Fruit fly (Drosophila melanogaster) whole organism, embryonic: ENCODE measurements around the gene CG9928.

Experiments used
- Adf1 ChIP-seq: fragments of 200-800 bp; sonication (Bioruptor generic); IDR thresholded peaks from 2 replicates; pipeline ENCODE4 v1.3.6; 2022; ENCODE audit warnings: missing biosample characterization, missing genetic modification characterization
- B-H1 ChIP-seq: fragments of 200-800 bp; sonication (Bioruptor generic); IDR thresholded peaks from 3 replicates; pipeline ENCODE4 v1.3.6; 2022; ENCODE audit warnings: missing biosample characterization, missing genetic modification characterization
- CG11504 ChIP-seq: fragments of 200-800 bp; sonication (Bioruptor generic); optimal IDR thresholded peaks from 3 replicates; lab custom pipeline; 2019; ENCODE audit warnings: missing biosample characterization, mild to moderate bottlenecking, missing genetic modification characterization, moderate library complexity
- CG13287 ChIP-seq: fragments of 200-800 bp; sonication (Bioruptor generic); IDR thresholded peaks from 2 replicates; pipeline ENCODE4 v1.3.6; 2022; ENCODE audit warnings: missing biosample characterization, missing genetic modification characterization; ENCODE audit not compliant: partially characterized antibody
- CG1603 ChIP-seq: fragments of 200-800 bp; sonication (Bioruptor generic); optimal IDR thresholded peaks from 2 replicates; lab custom pipeline; 2019; ENCODE audit warnings: missing biosample characterization, mild to moderate bottlenecking, missing genetic modification characterization, moderate library complexity
- CG1647 ChIP-seq: fragments of 200-800 bp; sonication (Bioruptor generic); optimal IDR thresholded peaks from 3 replicates; lab custom pipeline; 2016; ENCODE audit warnings: missing biosample characterization, missing genetic modification characterization
- CG17361 ChIP-seq: fragments of 200-800 bp; sonication (Bioruptor generic); IDR thresholded peaks from 3 replicates; pipeline ENCODE4 v1.3.6; 2022; ENCODE audit warnings: missing biosample characterization, missing genetic modification characterization
- CG18262 ChIP-seq: fragments of 200-800 bp; optimal IDR thresholded peaks from 3 replicates; lab custom pipeline; 2019; ENCODE audit warnings: missing biosample characterization, mild to moderate bottlenecking, missing genetic modification characterization, moderate library complexity
- CG1832 ChIP-seq: fragments of 200-800 bp; sonication (Bioruptor generic); optimal IDR thresholded peaks from 2 replicates; lab custom pipeline; 2017; ENCODE audit warnings: missing biosample characterization, mild to moderate bottlenecking, missing genetic modification characterization, inconsistent platforms
- CG18599 ChIP-seq: fragments of 200-800 bp; sonication (Bioruptor generic); optimal IDR thresholded peaks from 3 replicates; lab custom pipeline; 2017; ENCODE audit warnings: missing biosample characterization, missing genetic modification characterization, mild to moderate bottlenecking, moderate library complexity, missing genetic modification reagents
- CG31365 ChIP-seq: fragments of 200-800 bp; sonication (Bioruptor generic); optimal IDR thresholded peaks from 2 replicates; lab custom pipeline; 2018; ENCODE audit warnings: missing biosample characterization, mild to moderate bottlenecking, missing genetic modification characterization
- CG32532 ChIP-seq: fragments of 200-800 bp; sonication (Bioruptor generic); IDR thresholded peaks from 2 replicates; pipeline ENCODE4 v1.3.6; 2022; ENCODE audit warnings: missing biosample characterization, missing genetic modification characterization
- CG33213 ChIP-seq: fragments of 200-800 bp; sonication (Bioruptor generic); optimal IDR thresholded peaks from 3 replicates; lab custom pipeline; 2016; ENCODE audit warnings: missing biosample characterization, missing genetic modification characterization
- CG33557 ChIP-seq: fragments of 200-800 bp; sonication (Bioruptor generic); optimal IDR thresholded peaks from 2 replicates; lab custom pipeline; 2019; ENCODE audit warnings: missing biosample characterization, mild to moderate bottlenecking, missing genetic modification characterization, moderate library complexity
- CG4404 ChIP-seq: fragments of 200-800 bp; sonication (Bioruptor generic); IDR thresholded peaks from 2 replicates; pipeline ENCODE4 v1.3.6; 2022; ENCODE audit warnings: missing biosample characterization, missing genetic modification characterization
- CG4730 ChIP-seq: fragments of 200-800 bp; sonication (Bioruptor generic); IDR thresholded peaks from 2 replicates; pipeline ENCODE4 v1.3.6; 2022; ENCODE audit warnings: missing biosample characterization, missing genetic modification characterization
- CG5245 ChIP-seq: fragments of 200-800 bp; sonication (Bioruptor generic); optimal IDR thresholded peaks from 3 replicates; lab custom pipeline; 2016; ENCODE audit warnings: missing biosample characterization, missing genetic modification characterization
- CG6254 ChIP-seq: fragments of 200-800 bp; sonication (Bioruptor generic); optimal IDR thresholded peaks from 3 replicates; lab custom pipeline; 2017; ENCODE audit warnings: mild to moderate bottlenecking, missing biosample characterization, missing genetic modification reagents, missing genetic modification characterization
- CG6654 ChIP-seq: fragments of 200-800 bp; sonication (Bioruptor generic); optimal IDR thresholded peaks from 2 replicates; lab custom pipeline; 2017; ENCODE audit warnings: missing biosample characterization, mild to moderate bottlenecking, missing genetic modification characterization
- CG7556 ChIP-seq: fragments of 200-800 bp; sonication (Bioruptor generic); optimal IDR thresholded peaks from 2 replicates; lab custom pipeline; 2017; ENCODE audit warnings: missing biosample characterization, mild to moderate bottlenecking, missing genetic modification characterization
- CG7745 ChIP-seq: fragments of 200-800 bp; sonication (Bioruptor generic); optimal IDR thresholded peaks from 2 replicates; lab custom pipeline; 2018; ENCODE audit warnings: missing biosample characterization, mild to moderate bottlenecking, missing genetic modification characterization, moderate library complexity
- CG8924 ChIP-seq: fragments of 200-800 bp; optimal IDR thresholded peaks from 3 replicates; lab custom pipeline; 2019; ENCODE audit warnings: missing biosample characterization, mild to moderate bottlenecking, missing genetic modification characterization, moderate library complexity
- Dad ChIP-seq: fragments of 200-800 bp; sonication (Bioruptor generic); optimal IDR thresholded peaks from 3 replicates; lab custom pipeline; 2016; ENCODE audit warnings: missing biosample characterization, missing genetic modification characterization
- Doc2 ChIP-seq: fragments of 200-800 bp; sonication (Bioruptor generic); IDR thresholded peaks from 2 replicates; pipeline ENCODE4 v1.3.6; 2022; ENCODE audit warnings: missing biosample characterization, missing genetic modification characterization
- HLHmδ ChIP-seq: fragments of 200-800 bp; sonication (Bioruptor generic); optimal IDR thresholded peaks from 2 replicates; lab custom pipeline; 2018; ENCODE audit warnings: missing biosample characterization, mild to moderate bottlenecking, missing genetic modification characterization, moderate library complexity
- Hr39 ChIP-seq: fragments of >200 bp; optimal IDR thresholded peaks from 2 replicates; lab custom pipeline; 2017
- Mad ChIP-seq: fragments of 200-800 bp; sonication (Bioruptor generic); optimal IDR thresholded peaks from 2 replicates; lab custom pipeline; 2016; ENCODE audit warnings: missing biosample characterization, missing genetic modification characterization
- Pdp1 ChIP-seq, 2 experiments: fragments of 200-800 bp; sonication (Bioruptor generic); optimal IDR thresholded peaks; 3 replicates each; lab custom pipeline; 2016; ENCODE audit warnings: missing biosample characterization in 2 of 2, missing genetic modification characterization in 2 of 2, mild to moderate bottlenecking in 1 of 2, moderate library complexity in 1 of 2
- Ravus ChIP-seq: fragments of 200-800 bp; sonication (Bioruptor generic); IDR thresholded peaks from 2 replicates; pipeline ENCODE4 v1.3.6; 2022; ENCODE audit warnings: missing biosample characterization, missing genetic modification characterization
- Spps ChIP-seq: fragments of 200-800 bp; sonication (Bioruptor generic); optimal IDR thresholded peaks from 2 replicates; lab custom pipeline; 2018; ENCODE audit warnings: missing biosample characterization, mild to moderate bottlenecking, missing genetic modification characterization
- Tbp ChIP-seq: fragments of >200 bp; optimal IDR thresholded peaks from 2 replicates; lab custom pipeline; 2018; ENCODE audit warnings: missing biosample characterization, missing genetic modification characterization
- Xrp1 ChIP-seq: fragments of 200-800 bp; sonication (Bioruptor generic); IDR thresholded peaks from 2 replicates; pipeline ENCODE4 v1.3.6; 2022; ENCODE audit warnings: missing biosample characterization, missing genetic modification characterization
- YL-1 ChIP-seq: fragments of 200-800 bp; sonication (Bioruptor generic); optimal IDR thresholded peaks from 3 replicates; lab custom pipeline; 2017; ENCODE audit warnings: missing biosample characterization, mild to moderate bottlenecking, missing genetic modification characterization
- bigmax ChIP-seq: fragments of 200-800 bp; sonication (Bioruptor generic); optimal IDR thresholded peaks from 2 replicates; lab custom pipeline; 2018; ENCODE audit warnings: missing biosample characterization, mild to moderate bottlenecking, missing genetic modification characterization
- croc ChIP-seq: fragments of 200-800 bp; sonication (Bioruptor generic); conservative IDR thresholded peaks from 3 replicates; pipeline ENCODE4 v1.3.6; 2022; ENCODE audit warnings: missing biosample characterization, missing genetic modification characterization
- cwo ChIP-seq: fragments of 200-800 bp; sonication (Bioruptor generic); optimal IDR thresholded peaks from 3 replicates; lab custom pipeline; 2017; ENCODE audit warnings: missing biosample characterization, missing genetic modification characterization, mild to moderate bottlenecking, moderate library complexity, missing genetic modification reagents
- dpn ChIP-seq, 2 experiments: fragments of 200-800 bp; sonication (Bioruptor generic); optimal IDR thresholded peaks; 3 replicates each; lab custom pipeline; 2016; ENCODE audit warnings: missing biosample characterization in 2 of 2, missing genetic modification characterization in 2 of 2
- eve ChIP-seq, 2 experiments: fragments of >200 bp; optimal IDR thresholded peaks; 2 replicates each; lab custom pipeline; 2017; ENCODE audit warnings: missing biosample characterization in 2 of 2, missing genetic modification characterization in 2 of 2
- ham ChIP-seq: fragments of 200-800 bp; sonication (Bioruptor generic); IDR thresholded peaks from 2 replicates; pipeline ENCODE4 v1.3.6; 2022; ENCODE audit warnings: missing biosample characterization, missing genetic modification characterization
- ind ChIP-seq: fragments of 200-800 bp; sonication (Bioruptor generic); optimal IDR thresholded peaks from 3 replicates; lab custom pipeline; 2016; ENCODE audit warnings: missing biosample characterization, missing genetic modification characterization
- lola ChIP-seq, 3 experiments: fragments of >200 bp in 2 of 3; fragments of 200-800 bp in 1 of 3; sonication (Bioruptor generic) in 1 of 3; optimal IDR thresholded peaks; 2 replicates each; lab custom pipeline; 2017 to 2019; ENCODE audit warnings: missing biosample characterization in 3 of 3, missing genetic modification characterization in 3 of 3, mild to moderate bottlenecking in 1 of 3, moderate library complexity in 1 of 3
- org-1 ChIP-seq: fragments of 200-800 bp; sonication (Bioruptor generic); optimal IDR thresholded peaks from 2 replicates; lab custom pipeline; 2017; ENCODE audit warnings: missing biosample characterization, missing genetic modification characterization
- pzg ChIP-seq: fragments of 200-800 bp; sonication (Bioruptor generic); optimal IDR thresholded peaks from 3 replicates; lab custom pipeline; 2018; ENCODE audit warnings: missing biosample characterization, mild to moderate bottlenecking, missing genetic modification characterization, moderate library complexity
- seq ChIP-seq: fragments of 200-800 bp; sonication (Bioruptor generic); IDR thresholded peaks from 2 replicates; pipeline ENCODE4 v1.3.6; 2022; ENCODE audit warnings: missing biosample characterization, missing genetic modification characterization
- sim ChIP-seq: fragments of 200-800 bp; sonication (Bioruptor generic); IDR thresholded peaks from 2 replicates; pipeline ENCODE4 v1.3.6; 2022; ENCODE audit warnings: missing biosample characterization, missing genetic modification characterization
- sima ChIP-seq: fragments of 200-800 bp; sonication (Bioruptor generic); optimal IDR thresholded peaks from 2 replicates; lab custom pipeline; 2016; ENCODE audit warnings: missing biosample characterization, missing genetic modification characterization
- sna ChIP-seq: fragments of 200-800 bp; sonication (Bioruptor generic); IDR thresholded peaks from 2 replicates; pipeline ENCODE4 v1.3.6; 2022; ENCODE audit warnings: missing biosample characterization, missing genetic modification characterization; ENCODE audit not compliant: partially characterized antibody
- ssp ChIP-seq: fragments of 200-800 bp; sonication (Bioruptor generic); IDR thresholded peaks from 2 replicates; pipeline ENCODE4 v1.3.6; 2022; ENCODE audit warnings: missing biosample characterization, missing genetic modification characterization
- trem ChIP-seq: fragments of 200-800 bp; optimal IDR thresholded peaks from 3 replicates; lab custom pipeline; 2019; ENCODE audit warnings: missing biosample characterization, mild to moderate bottlenecking, missing genetic modification characterization, moderate library complexity
- yki ChIP-seq: fragments of >200 bp; optimal IDR thresholded peaks from 3 replicates; lab custom pipeline; 2018
- zfh1 ChIP-seq: fragments of 200-800 bp; sonication (Bioruptor generic); IDR thresholded peaks from 3 replicates; pipeline ENCODE4 v1.3.6; 2022; ENCODE audit warnings: missing biosample characterization, missing genetic modification characterization

Gene CG9928

dm6 chr2L:13176701-13177249, 34.1 kb upstream of the CG9928 start, which contains the start of the genes Sfmbt and CG5439 (continued):
- TF ChIP-seq CG33213 (peak; percentile 40), sima (GFP tag; lab: Kevin White, UChicago) (no peak), zfh1 (GFP tag; lab: Robert Waterston, UW) (0 out of 3 replicates have a peak, but pooled peaks have one; percentile 8), CG13287 (GFP tag; lab: Robert Waterston, UW) (peak; percentile 33; the same call in 1 of the 2 replicates), CG18599 (no peak), org-1 (no peak), ssp (peak; percentile 72), CG1647 (peak; percentile 50), CG6654 (GFP tag; lab: Kevin White, UChicago) (peak; percentile 18), CG11504 (tag; lab: Kevin White, UChicago) (no peak), eve (GFP tag; optimal IDR thresholded peaks at IDR 0.05; lab: Kevin White, UChicago) (no peak), sim (GFP tag; lab: Robert Waterston, UW) (no peak), dpn (GFP tag; optimal IDR thresholded peaks at IDR 0.05; lab: Kevin White, UChicago) (peak; percentile 85), CG4404 (GFP tag; lab: Robert Waterston, UW) (peak; percentile 49; the same call in 1 of the 2 replicates), B-H1 (GFP tag; lab: Robert Waterston, UW) (peak; percentile 32; the same call in 2 of the 3 replicates), CG7745 (no peak), CG1832 (GFP tag; lab: Kevin White, UChicago) (no peak), yki (lab: Kevin White, UChicago) (no peak), CG7556 (GFP tag; lab: Kevin White, UChicago) (no peak), Dad (GFP tag; lab: Kevin White, UChicago) (peak; percentile 57), CG31365 (no peak), CG33557 (peak; percentile 62), cwo (GFP tag; lab: Kevin White, UChicago) (peak; percentile 55), Doc2 (GFP tag; lab: Robert Waterston, UW) (no peak), Spps (tag; lab: Kevin White, UChicago) (peak; percentile 22), Ravus (GFP tag; lab: Robert Waterston, UW) (no peak), lola (GFP tag; optimal IDR thresholded peaks at IDR 0.05; lab: Kevin White, UChicago) (peak in 1 of 3 experiments; percentile 70), pzg (peak; percentile 89), CG5245 (GFP tag; lab: Kevin White, UChicago) (peak; percentile 55), CG32532 (GFP tag; lab: Robert Waterston, UW) (peak; percentile 77), sna (no peak; the same call in 1 of the 2 replicates), ham (GFP tag; lab: Robert Waterston, UW) (no peak), bigmax (no peak), Adf1 (GFP tag; lab: Robert Waterston, UW) (peak; percentile 21; the same call in 1 of the 2 replicates), Mad (GFP tag; lab: Kevin White, UChicago) (peak; percentile 44), CG18262 (tag; lab: Kevin White, UChicago) (peak; percentile 79), HLHmδ (peak; percentile 16), Hr39 (lab: Kevin White, UChicago) (no peak), CG17361 (GFP tag; lab: Robert Waterston, UW) (no peak; the same call in 1 of the 3 replicates), CG8924 (tag; lab: Kevin White, UChicago) (peak; percentile 80), CG1603 (tag; lab: Kevin White, UChicago) (no peak), Tbp (GFP tag; lab: Kevin White, UChicago) (no peak), trem (tag; lab: Kevin White, UChicago) (peak; percentile 79), seq (GFP tag; lab: Robert Waterston, UW) (no peak), Pdp1 (GFP tag; optimal IDR thresholded peaks at IDR 0.05; lab: Kevin White, UChicago) (peak; percentile 57 to 77), croc (peak; percentile 61), Xrp1 (GFP tag; lab: Robert Waterston, UW) (peak; percentile 66), CG4730 (GFP tag; lab: Robert Waterston, UW) (no peak), ind (GFP tag; lab: Kevin White, UChicago) (peak; percentile 89), CG6254 (GFP tag; lab: Kevin White, UChicago) (peak; percentile 23), YL-1 (peak; percentile 94)
